Worm (Caenorhabditis elegans) whole organism, late embryonic: ENCODE measurements around the gene Y66D12A.11.

ENCODE experiments used
- C08G9.2 ChIP-seq: sonication (generic microtip); optimal IDR thresholded peaks from 2 replicates; lab custom pipeline; 2016; ENCODE audit warnings: mild to moderate bottlenecking, missing genetic modification characterization, moderate library complexity, missing compliant biosample characterization
- C38D4.7 ChIP-seq: fragments of 200-800 bp; sonication (Bioruptor generic); optimal IDR thresholded peaks from 2 replicates; lab custom pipeline; 2018; ENCODE audit warnings: mild to moderate bottlenecking, missing genetic modification characterization, moderate library complexity, missing compliant biosample characterization
- K02D7.2 ChIP-seq: sonication (generic microtip); optimal IDR thresholded peaks from 2 replicates; lab custom pipeline; 2017; ENCODE audit warnings: mild to moderate bottlenecking, missing genetic modification characterization, missing compliant biosample characterization
- K09A11.1 ChIP-seq: sonication (generic microtip); optimal IDR thresholded peaks from 2 replicates; lab custom pipeline; 2017; ENCODE audit warnings: antibody characterized with exemption, mild to moderate bottlenecking, missing genetic modification characterization, missing compliant biosample characterization; ENCODE audit not compliant: insufficient read depth
- ama-1 ChIP-seq: fragments of 150-350 bp; optimal IDR thresholded peaks from 2 replicates; lab custom pipeline; 2014
- ceh-14 ChIP-seq: sonication (generic microtip); optimal IDR thresholded peaks from 2 replicates; lab custom pipeline; 2016; ENCODE audit warnings: missing genotype, missing genetic modification characterization, missing compliant biosample characterization
- ceh-18 ChIP-seq: sonication (generic microtip); optimal IDR thresholded peaks from 2 replicates; lab custom pipeline; 2016; ENCODE audit warnings: missing genetic modification characterization, missing compliant biosample characterization
- ceh-22 ChIP-seq: sonication (generic microtip); optimal IDR thresholded peaks from 2 replicates; lab custom pipeline; 2017; ENCODE audit warnings: missing biosample characterization, missing genetic modification characterization
- ceh-24 ChIP-seq: sonication (generic microtip); optimal IDR thresholded peaks from 2 replicates; lab custom pipeline; 2016; ENCODE audit warnings: mild to moderate bottlenecking, missing genetic modification characterization, missing compliant biosample characterization
- ceh-30 ChIP-seq: fragments of 150-350 bp; optimal IDR thresholded peaks from 2 replicates; lab custom pipeline; 2014; ENCODE audit warnings: missing biosample characterization, missing genetic modification characterization
- ceh-34 ChIP-seq: sonication (generic microtip); optimal IDR thresholded peaks from 2 replicates; lab custom pipeline; 2016; ENCODE audit warnings: mild to moderate bottlenecking, missing genetic modification characterization, missing compliant biosample characterization
- ceh-48 ChIP-seq: sonication (generic microtip); optimal IDR thresholded peaks from 2 replicates; lab custom pipeline; 2016; ENCODE audit warnings: missing genetic modification characterization, inconsistent platforms, missing compliant biosample characterization
- ceh-9 ChIP-seq: sonication (generic microtip); optimal IDR thresholded peaks from 2 replicates; lab custom pipeline; 2016; ENCODE audit warnings: mild to moderate bottlenecking, missing genetic modification characterization, inconsistent platforms, missing compliant biosample characterization
- dmd-4 ChIP-seq: sonication (generic microtip); optimal IDR thresholded peaks from 2 replicates; lab custom pipeline; 2016; ENCODE audit warnings: borderline replicate concordance, missing genetic modification characterization, missing compliant biosample characterization
- dve-1 ChIP-seq: sonication (generic microtip); optimal IDR thresholded peaks from 2 replicates; lab custom pipeline; 2017; ENCODE audit warnings: antibody characterized with exemption, mild to moderate bottlenecking, missing genetic modification characterization, missing compliant biosample characterization
- elt-2 ChIP-seq: sonication (generic microtip); optimal IDR thresholded peaks from 2 replicates; lab custom pipeline; 2016; ENCODE audit warnings: missing genetic modification reagents, missing genetic modification characterization, missing compliant biosample characterization
- elt-4 ChIP-seq: sonication (generic microtip); optimal IDR thresholded peaks from 2 replicates; lab custom pipeline; 2016; ENCODE audit warnings: missing genetic modification characterization, missing compliant biosample characterization
- eyg-1 ChIP-seq: sonication (generic microtip); optimal IDR thresholded peaks from 2 replicates; lab custom pipeline; 2016; ENCODE audit warnings: missing genotype, missing genetic modification characterization, missing compliant biosample characterization
- fax-1 ChIP-seq: sonication (generic microtip); optimal IDR thresholded peaks from 2 replicates; lab custom pipeline; 2016; ENCODE audit warnings: missing genotype, missing genetic modification characterization, missing compliant biosample characterization
- fkh-6 ChIP-seq: sonication (generic microtip); optimal IDR thresholded peaks from 2 replicates; lab custom pipeline; 2016; ENCODE audit warnings: missing genetic modification characterization, missing compliant biosample characterization
- gmeb-2 ChIP-seq: sonication (generic microtip); optimal IDR thresholded peaks from 2 replicates; lab custom pipeline; 2016; ENCODE audit warnings: missing genetic modification characterization, inconsistent platforms, missing compliant biosample characterization
- hlh-13 ChIP-seq: fragments of 200-800 bp; sonication (Bioruptor generic); optimal IDR thresholded peaks from 2 replicates; lab custom pipeline; 2018; ENCODE audit warnings: mild to moderate bottlenecking, missing genetic modification characterization, missing compliant biosample characterization
- hlh-15 ChIP-seq: sonication (generic microtip); optimal IDR thresholded peaks from 2 replicates; lab custom pipeline; 2016; ENCODE audit warnings: missing genetic modification characterization, missing compliant biosample characterization
- hlh-6 ChIP-seq: sonication (generic microtip); optimal IDR thresholded peaks from 2 replicates; lab custom pipeline; 2016; ENCODE audit warnings: missing genotype, missing genetic modification characterization, missing compliant biosample characterization
- hlh-8 ChIP-seq: sonication (generic microtip); optimal IDR thresholded peaks from 2 replicates; lab custom pipeline; 2016; ENCODE audit warnings: missing genotype, missing genetic modification characterization, missing compliant biosample characterization
- lim-6 ChIP-seq: sonication (generic microtip); optimal IDR thresholded peaks from 2 replicates; lab custom pipeline; 2016; ENCODE audit warnings: missing genetic modification characterization, missing compliant biosample characterization
- mec-3 ChIP-seq: sonication (generic microtip); optimal IDR thresholded peaks from 2 replicates; lab custom pipeline; 2016; ENCODE audit warnings: borderline replicate concordance, missing genetic modification characterization, missing compliant biosample characterization
- nhr-11 ChIP-seq: fragments of 150-350 bp; optimal IDR thresholded peaks from 2 replicates; lab custom pipeline; 2014; ENCODE audit warnings: missing biosample characterization, missing genetic modification characterization
- nhr-232 ChIP-seq: sonication (generic microtip); optimal IDR thresholded peaks from 2 replicates; lab custom pipeline; 2016; ENCODE audit warnings: missing genetic modification characterization, missing compliant biosample characterization
- odd-2 ChIP-seq: sonication (generic microtip); optimal IDR thresholded peaks from 2 replicates; lab custom pipeline; 2017; ENCODE audit warnings: antibody characterized with exemption, mild to moderate bottlenecking, missing genetic modification characterization, missing compliant biosample characterization
- pag-3 ChIP-seq: sonication (generic microtip); optimal IDR thresholded peaks from 2 replicates; lab custom pipeline; 2016; ENCODE audit warnings: missing compliant biosample characterization, missing genetic modification characterization, borderline replicate concordance
- pat-9 ChIP-seq: fragments of 200-800 bp; sonication (Bioruptor generic); optimal IDR thresholded peaks from 2 replicates; lab custom pipeline; 2018; ENCODE audit warnings: mild to moderate bottlenecking, missing genetic modification characterization, moderate library complexity, missing compliant biosample characterization
- pha-4 ChIP-seq: fragments of 150-350 bp; optimal IDR thresholded peaks from 2 replicates; lab custom pipeline; 2018; ENCODE audit warnings: missing biosample characterization, missing genetic modification reagents, missing genetic modification characterization
- pros-1 ChIP-seq: fragments of 150-350 bp; optimal IDR thresholded peaks from 2 replicates; lab custom pipeline; 2014; ENCODE audit warnings: missing biosample characterization, missing genetic modification reagents, missing genetic modification characterization
- ref-2 ChIP-seq: sonication (generic microtip); optimal IDR thresholded peaks from 2 replicates; lab custom pipeline; 2016; ENCODE audit warnings: missing genetic modification characterization, missing compliant biosample characterization
- sox-2 ChIP-seq: fragments of 200-800 bp; sonication (Bioruptor generic); IDR thresholded peaks from 2 replicates; pipeline ENCODE4 v1.3.6; 2022; ENCODE audit warnings: missing genetic modification reagents, missing genetic modification characterization, missing compliant biosample characterization
- sox-4 ChIP-seq: sonication (generic microtip); optimal IDR thresholded peaks from 2 replicates; lab custom pipeline; 2017; ENCODE audit warnings: mild to moderate bottlenecking, missing genetic modification characterization, inconsistent platforms, missing compliant biosample characterization
- ttx-3 ChIP-seq: sonication (generic microtip); optimal IDR thresholded peaks from 2 replicates; lab custom pipeline; 2016; ENCODE audit warnings: missing genetic modification reagents, missing genetic modification characterization, missing compliant biosample characterization
- unc-42 ChIP-seq: sonication (generic microtip); optimal IDR thresholded peaks from 2 replicates; lab custom pipeline; 2016; ENCODE audit warnings: missing genotype, missing genetic modification characterization, missing compliant biosample characterization
- zip-5 ChIP-seq: sonication (generic microtip); optimal IDR thresholded peaks from 2 replicates; lab custom pipeline; 2016; ENCODE audit warnings: missing genetic modification characterization, missing compliant biosample characterization
- ztf-16 ChIP-seq: sonication (generic microtip); optimal IDR thresholded peaks from 2 replicates; lab custom pipeline; 2017; ENCODE audit warnings: missing genetic modification characterization, missing compliant biosample characterization

Y66D12A.11 gene

ce11 chrIII:11567837-11568236, 4.6 kb downstream of the Y66D12A.11 start, which contains the start of gene psme-3:
Gene psme-3 (plus strand): TSS chrIII:11568137.
- TF ChIP-seq K02D7.2 (tag; lab: Kevin White, UChicago) (no peak), ceh-9 (tag; lab: Kevin White, UChicago) (no peak), hlh-13 (GFP tag; lab: Kevin White, UChicago) (no peak), ama-1 (lab: Kevin White, UChicago) (no peak), lim-6 (no peak), ceh-14 (no peak), ceh-30 (tag; lab: Kevin White, UChicago) (no peak), eyg-1 (tag; lab: Kevin White, UChicago) (no peak), ref-2 (no peak)
- TF ChIP-seq, all 69 proteins: peak for 0

- TF ChIP-seq ceh-18 (tag; lab: Kevin White, UChicago) (no peak), pag-3 (no peak), pros-1 (tag; lab: Kevin White, UChicago) (no peak), K09A11.1 (no peak), hlh-15 (tag; lab: Kevin White, UChicago) (no peak), ceh-34 (no peak), odd-2 (tag; lab: Kevin White, UChicago) (no peak), elt-2 (no peak), gmeb-2 (tag; lab: Kevin White, UChicago) (no peak), zip-5 (no peak), elt-4 (tag; lab: Kevin White, UChicago) (no peak), ztf-16 (no peak), sox-2 (no peak), nhr-232 (tag; lab: Kevin White, UChicago) (no peak), mec-3 (tag; lab: Kevin White, UChicago) (no peak), unc-42 (no peak), sox-4 (tag; lab: Kevin White, UChicago) (no peak), pat-9 (tag; lab: Kevin White, UChicago) (no peak)
Measured at ce11 chrIII:11573921-11574320, 10.7 kb downstream of the Y66D12A.11 start, which contains the start of gene Y66D12A.8. Gene Y66D12A.8 (plus strand): TSS chrIII:11574221.

- no peak for TF ChIP-seq ceh-22
- no peak for TF ChIP-seq nhr-11 (tag; lab: Kevin White, UChicago)
- no peak for TF ChIP-seq dmd-4 (tag; lab: Kevin White, UChicago)
- no peak for TF ChIP-seq ceh-9 (tag; lab: Kevin White, UChicago)
- TF ChIP-seq odd-2 (tag; lab: Kevin White, UChicago) = no peak
- TF ChIP-seq fkh-6 (tag; lab: Kevin White, UChicago) = no peak
- no peak for TF ChIP-seq sox-4 (tag; lab: Kevin White, UChicago)
- no peak for TF ChIP-seq ceh-34
- no peak for TF ChIP-seq ttx-3 (tag; lab: Kevin White, UChicago)
- no peak for TF ChIP-seq dve-1 (tag; lab: Kevin White, UChicago)
- TF ChIP-seq zip-5 = no peak
- TF ChIP-seq fax-1 (tag; lab: Kevin White, UChicago) = no peak
- no peak for TF ChIP-seq hlh-6 (tag; lab: Kevin White, UChicago)
- no peak for TF ChIP-seq ceh-24 (tag; lab: Kevin White, UChicago)
- TF ChIP-seq ceh-48 (tag; lab: Kevin White, UChicago) = no peak
- no peak for TF ChIP-seq pha-4 (tag; lab: Kevin White, UChicago)
- TF ChIP-seq C38D4.7 (GFP tag; lab: Kevin White, UChicago) = no peak
- no peak for TF ChIP-seq C08G9.2 (tag; lab: Kevin White, UChicago)
- no peak for TF ChIP-seq hlh-8 (tag; lab: Kevin White, UChicago)
- no peak for TF ChIP-seq pros-1 (tag; lab: Kevin White, UChicago)
Measured at ce11 chrIII:11579380-11579779, 16.1 kb downstream of the Y66D12A.11 start.
